Worm (Caenorhabditis elegans): ENCODE measurements around the gene exo-1.

DNA sequence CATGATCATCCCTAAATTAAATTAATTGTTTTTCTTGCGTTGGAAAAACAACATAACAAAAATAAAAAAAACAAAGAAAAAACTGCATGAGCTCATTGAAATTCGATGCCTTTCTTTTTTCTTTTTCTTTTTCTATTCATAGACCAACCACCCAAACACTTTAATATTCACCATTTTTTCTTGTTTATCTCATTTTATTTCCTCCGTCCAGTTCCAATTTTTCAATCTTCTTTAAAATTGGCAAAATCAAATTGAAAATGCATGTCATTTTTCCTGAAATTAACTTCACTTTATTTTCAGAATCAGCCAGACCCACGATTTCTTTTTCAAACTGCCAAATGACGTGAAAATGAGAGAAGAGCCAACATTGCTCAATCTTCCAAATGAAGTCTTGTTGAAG lies 37.5 kb upstream of the exo-1 start, which contains the start of gene T03F6.4:
- no peak for TF ChIP-seq B0310.2 (tag; optimal IDR thresholded peaks at IDR 0.05)
- no peak for TF ChIP-seq hmbx-1 (tag; optimal IDR thresholded peaks at IDR 0.05)
- no peak for TF ChIP-seq ets-7 (tag; optimal IDR thresholded peaks at IDR 0.05)
- TF ChIP-seq pes-1 (GFP tag; IDR thresholded peaks at IDR 0.05) = no peak
- TF ChIP-seq hmg-4 (GFP tag; optimal IDR thresholded peaks at IDR 0.05) = no peak
- no peak for TF ChIP-seq ama-1 (optimal IDR thresholded peaks at IDR 0.05)
- no peak for TF ChIP-seq ceh-36 (tag; optimal IDR thresholded peaks at IDR 0.05)

Data from whole organism, early embryonic.